Fruit fly (Drosophila melanogaster) whole organism, pupa: ENCODE results near the gene CG16964.
A peak's percentile ranks its signal among the peaks of the same experiment; 100 is the strongest.

ENCODE experiments used
- CG10348 ChIP-seq: fragments of 200-800 bp; sonication (Bioruptor generic); IDR thresholded peaks from 2 replicates; pipeline ENCODE4 v1.3.6; 2022; ENCODE audit warnings: missing biosample characterization, missing genetic modification characterization
- CG12605 ChIP-seq: fragments of 200-800 bp; sonication (Bioruptor generic); IDR thresholded peaks from 2 replicates; pipeline ENCODE4 v1.3.6; 2022; ENCODE audit warnings: missing biosample characterization, missing genetic modification characterization
- CG13204 ChIP-seq: fragments of 200-800 bp; sonication (Bioruptor generic); optimal IDR thresholded peaks from 2 replicates; lab custom pipeline; 2018; ENCODE audit warnings: missing biosample characterization, mild to moderate bottlenecking, missing genetic modification characterization, moderate library complexity
- CG14655 ChIP-seq: fragments of 200-800 bp; sonication (Bioruptor generic); optimal IDR thresholded peaks from 3 replicates; lab custom pipeline; 2017; ENCODE audit warnings: mild to moderate bottlenecking, missing biosample characterization, missing genetic modification reagents, missing genetic modification characterization
- CG15710 ChIP-seq: fragments of 200-800 bp; sonication (Bioruptor generic); optimal IDR thresholded peaks from 2 replicates; lab custom pipeline; 2018; ENCODE audit warnings: missing biosample characterization, mild to moderate bottlenecking, missing genetic modification characterization, moderate library complexity
- CG17806 ChIP-seq: fragments of 200-800 bp; sonication (Bioruptor generic); optimal IDR thresholded peaks from 2 replicates; lab custom pipeline; 2018; ENCODE audit warnings: missing biosample characterization, mild to moderate bottlenecking, missing genetic modification characterization, moderate library complexity
- CG32121 ChIP-seq: fragments of 200-800 bp; sonication (Bioruptor generic); IDR thresholded peaks from 2 replicates; pipeline ENCODE4 v1.3.6; 2022; ENCODE audit warnings: missing biosample characterization, missing genetic modification characterization
- CG34367 ChIP-seq: fragments of 200-800 bp; sonication (Bioruptor generic); optimal IDR thresholded peaks from 2 replicates; lab custom pipeline; 2018; ENCODE audit warnings: missing biosample characterization, mild to moderate bottlenecking, missing genetic modification characterization
- CG4496 ChIP-seq: fragments of 200-800 bp; sonication (Bioruptor generic); IDR thresholded peaks from 3 replicates; pipeline ENCODE4 v1.3.6; 2022; ENCODE audit warnings: missing biosample characterization, missing genetic modification characterization
- CG8159 ChIP-seq: fragments of 200-800 bp; sonication (Bioruptor generic); optimal IDR thresholded peaks from 3 replicates; lab custom pipeline; 2018; ENCODE audit warnings: missing biosample characterization, mild to moderate bottlenecking, missing genetic modification characterization, moderate library complexity
- CG8301 ChIP-seq: fragments of 200-800 bp; sonication (Bioruptor generic); optimal IDR thresholded peaks from 2 replicates; lab custom pipeline; 2018; ENCODE audit warnings: missing biosample characterization, mild to moderate bottlenecking, missing genetic modification characterization
- CG9948 ChIP-seq: fragments of 200-800 bp; sonication (Bioruptor generic); optimal IDR thresholded peaks from 2 replicates; lab custom pipeline; 2018; ENCODE audit warnings: missing biosample characterization, mild to moderate bottlenecking, missing genetic modification characterization, moderate library complexity
- D1 ChIP-seq: fragments of 200-800 bp; sonication (Bioruptor generic); optimal IDR thresholded peaks from 2 replicates; lab custom pipeline; 2018; ENCODE audit warnings: missing biosample characterization, mild to moderate bottlenecking, missing genetic modification characterization, moderate library complexity
- EcR ChIP-seq: fragments of 200-800 bp; sonication (Bioruptor generic); optimal IDR thresholded peaks from 3 replicates; lab custom pipeline; 2019; ENCODE audit warnings: missing biosample characterization, missing genetic modification characterization, mild to moderate bottlenecking, moderate library complexity, missing genetic modification reagents
- Ets98B ChIP-seq: fragments of 200-800 bp; sonication (Bioruptor generic); IDR thresholded peaks from 2 replicates; pipeline ENCODE4 v1.3.6; 2022; ENCODE audit warnings: missing biosample characterization, missing genetic modification characterization
- Pif1A ChIP-seq: fragments of 200-800 bp; sonication (Bioruptor generic); optimal IDR thresholded peaks from 3 replicates; lab custom pipeline; 2016; ENCODE audit warnings: missing biosample characterization, missing genetic modification characterization
- Pif1B ChIP-seq: fragments of 200-800 bp; sonication (Bioruptor generic); optimal IDR thresholded peaks from 3 replicates; lab custom pipeline; 2016; ENCODE audit warnings: missing biosample characterization, missing genetic modification characterization
- Snoo ChIP-seq: fragments of 200-800 bp; sonication (Bioruptor generic); optimal IDR thresholded peaks from 3 replicates; lab custom pipeline; 2017; ENCODE audit warnings: missing biosample characterization, mild to moderate bottlenecking, missing genetic modification characterization, inconsistent platforms
- fd96Ca ChIP-seq: fragments of 200-800 bp; sonication (Bioruptor generic); IDR thresholded peaks from 3 replicates; pipeline ENCODE4 v1.3.6; 2022; ENCODE audit warnings: missing biosample characterization, missing genetic modification characterization
- gl ChIP-seq: fragments of 200-800 bp; sonication (Bioruptor generic); optimal IDR thresholded peaks from 2 replicates; lab custom pipeline; 2018; ENCODE audit warnings: missing biosample characterization, mild to moderate bottlenecking, missing genetic modification characterization
- rn ChIP-seq: fragments of 200-800 bp; sonication (Bioruptor generic); IDR thresholded peaks from 2 replicates; pipeline ENCODE4 v1.3.6; 2022; ENCODE audit warnings: missing biosample characterization, missing genetic modification characterization

Gene CG16964

dm6 chr2L:11949917-11950316 is 2.2 kb downstream of the CG16964 start:
- TF ChIP-seq Ets98B, result peak; percentile 94
- TF ChIP-seq EcR, result no peak
- TF ChIP-seq Snoo (tag; lab: Kevin White, UChicago), result peak; percentile 36
- peak; percentile 48 for TF ChIP-seq Pif1B
- TF ChIP-seq CG17806, result peak; percentile 44
- peak; percentile 57 for TF ChIP-seq CG15710
- TF ChIP-seq CG8301, result peak; percentile 87
- peak; percentile 89 for TF ChIP-seq rn (GFP tag; lab: Robert Waterston, UW)
- TF ChIP-seq CG13204 (GFP tag; lab: Kevin White, UChicago), result peak; percentile 48
- TF ChIP-seq CG10348 (GFP tag; lab: Robert Waterston, UW), result peak; percentile 75
- TF ChIP-seq fd96Ca (GFP tag; lab: Robert Waterston, UW), result peak; percentile 94
- TF ChIP-seq CG8159 (tag; lab: Kevin White, UChicago), result peak; percentile 34
- TF ChIP-seq CG4496 (GFP tag; lab: Robert Waterston, UW), result peak; percentile 95
- no peak for TF ChIP-seq gl (tag; lab: Kevin White, UChicago)
- peak; percentile 67 for TF ChIP-seq CG9948 (tag; lab: Kevin White, UChicago)
- TF ChIP-seq CG32121 (GFP tag; lab: Robert Waterston, UW), result peak; percentile 94
- TF ChIP-seq D1 (tag; lab: Kevin White, UChicago), result no peak
- TF ChIP-seq CG14655, result peak; percentile 85
- peak; percentile 89 for TF ChIP-seq CG12605
- TF ChIP-seq Pif1A (GFP tag; lab: Kevin White, UChicago), result peak; percentile 80
- TF ChIP-seq CG34367 (tag; lab: Kevin White, UChicago), result peak; percentile 68

- no peak for TF ChIP-seq CG13204 (GFP tag; lab: Kevin White, UChicago)
- no peak for TF ChIP-seq Pif1B
- no peak for TF ChIP-seq CG15710
- no peak for TF ChIP-seq CG14655
- TF ChIP-seq CG32121 (GFP tag; lab: Robert Waterston, UW), result no peak
- no peak for TF ChIP-seq CG34367 (tag; lab: Kevin White, UChicago)
- no peak for TF ChIP-seq CG4496 (GFP tag; lab: Robert Waterston, UW)
- no peak for TF ChIP-seq gl (tag; lab: Kevin White, UChicago)
- no peak for TF ChIP-seq Pif1A (GFP tag; lab: Kevin White, UChicago)
- no peak for TF ChIP-seq D1 (tag; lab: Kevin White, UChicago)
- no peak for TF ChIP-seq Ets98B
Observed at dm6 chr2L:11955839-11956238, 8.1 kb downstream of the CG16964 start.

dm6 chr2L:11958729-11959128 is 11.0 kb downstream of the CG16964 start:
- TF ChIP-seq Ets98B (no peak), CG13204 (GFP tag; lab: Kevin White, UChicago) (no peak), fd96Ca (GFP tag; lab: Robert Waterston, UW) (no peak), Snoo (tag; lab: Kevin White, UChicago) (no peak), CG15710 (no peak), Pif1A (GFP tag; lab: Kevin White, UChicago) (peak; percentile 10), CG12605 (no peak), CG17806 (no peak), CG8159 (tag; lab: Kevin White, UChicago) (peak; percentile 18), CG14655 (peak; percentile 32), CG9948 (tag; lab: Kevin White, UChicago) (no peak), rn (GFP tag; lab: Robert Waterston, UW) (no peak)
- TF ChIP-seq, all 21 proteins: peak for 3

- TF ChIP-seq D1 (tag; lab: Kevin White, UChicago), result no peak
- TF ChIP-seq EcR, result no peak
- no peak for TF ChIP-seq CG4496 (GFP tag; lab: Robert Waterston, UW)
- no peak for TF ChIP-seq gl (tag; lab: Kevin White, UChicago)
- TF ChIP-seq fd96Ca (GFP tag; lab: Robert Waterston, UW), result no peak
- no peak for TF ChIP-seq CG15710
- TF ChIP-seq CG12605, result no peak
- no peak for TF ChIP-seq CG32121 (GFP tag; lab: Robert Waterston, UW)
- TF ChIP-seq CG14655, result no peak
- no peak for TF ChIP-seq Snoo (tag; lab: Kevin White, UChicago)
- TF ChIP-seq Ets98B, result no peak
- no peak for TF ChIP-seq CG8301
- TF ChIP-seq CG34367 (tag; lab: Kevin White, UChicago), result no peak
- TF ChIP-seq Pif1B, result no peak
Observed at dm6 chr2L:11960909-11961308, 13.2 kb downstream of the CG16964 start.

dm6 chr2L:11963422-11964322 is 15.9 kb downstream of the CG16964 start:
- TF ChIP-seq Pif1A (GFP tag; lab: Kevin White, UChicago), result peak; percentile 21
- TF ChIP-seq CG32121 (GFP tag; lab: Robert Waterston, UW), result no peak
- TF ChIP-seq rn (GFP tag; lab: Robert Waterston, UW), result no peak
- TF ChIP-seq CG34367 (tag; lab: Kevin White, UChicago), result no peak
